Fruit fly (Drosophila melanogaster): ENCODE data around the gene CG31268.

dm6 chr3R:17029796-17030195 is 1.8 kb upstream of the CG31268 start:
- TF ChIP-seq Hr78 (GFP tag; optimal IDR thresholded peaks at IDR 0.05) (no peak), psq (GFP tag; optimal IDR thresholded peaks at IDR 0.05) (no peak), Myc (optimal IDR thresholded peaks at IDR 0.05) (no peak), lola (GFP tag; optimal IDR thresholded peaks at IDR 0.05) (no peak), usp (GFP tag; optimal IDR thresholded peaks at IDR 0.05) (no peak), Hnf4 (GFP tag; optimal IDR thresholded peaks at IDR 0.05) (no peak), Abd-B (GFP tag; optimal IDR thresholded peaks at IDR 0.05) (no peak), Vsx2 (GFP tag; optimal IDR thresholded peaks at IDR 0.05; ENCODE audit: partially characterized antibody) (no peak), pan (optimal IDR thresholded peaks at IDR 0.05) (no peak), N (GFP tag; optimal IDR thresholded peaks at IDR 0.05) (no peak), br (GFP tag; optimal IDR thresholded peaks at IDR 0.05) (no peak), Dfd (GFP tag; optimal IDR thresholded peaks at IDR 0.05) (no peak), h (GFP tag; optimal IDR thresholded peaks at IDR 0.05) (no peak)

Data from whole organism, wandering third instar larva.